Worm (Caenorhabditis elegans) whole organism, L4/young adult: ENCODE results near the gene smz-1.

Experiments
- W03F9.2 ChIP-seq: fragments of 150-350 bp; optimal IDR thresholded peaks from 2 replicates; lab custom pipeline; 2014; ENCODE audit warnings: missing biosample characterization, missing genetic modification characterization
- dao-5 ChIP-seq: sonication (generic microtip); optimal IDR thresholded peaks from 2 replicates; lab custom pipeline; 2016; ENCODE audit warnings: missing genotype, missing genetic modification characterization, moderate library complexity, missing compliant biosample characterization
- him-1 ChIP-seq: sonication (generic microtip); optimal IDR thresholded peaks from 2 replicates; lab custom pipeline; 2016; ENCODE audit warnings: missing genotype, missing genetic modification reagents, missing genetic modification characterization, missing compliant biosample characterization

DNA sequence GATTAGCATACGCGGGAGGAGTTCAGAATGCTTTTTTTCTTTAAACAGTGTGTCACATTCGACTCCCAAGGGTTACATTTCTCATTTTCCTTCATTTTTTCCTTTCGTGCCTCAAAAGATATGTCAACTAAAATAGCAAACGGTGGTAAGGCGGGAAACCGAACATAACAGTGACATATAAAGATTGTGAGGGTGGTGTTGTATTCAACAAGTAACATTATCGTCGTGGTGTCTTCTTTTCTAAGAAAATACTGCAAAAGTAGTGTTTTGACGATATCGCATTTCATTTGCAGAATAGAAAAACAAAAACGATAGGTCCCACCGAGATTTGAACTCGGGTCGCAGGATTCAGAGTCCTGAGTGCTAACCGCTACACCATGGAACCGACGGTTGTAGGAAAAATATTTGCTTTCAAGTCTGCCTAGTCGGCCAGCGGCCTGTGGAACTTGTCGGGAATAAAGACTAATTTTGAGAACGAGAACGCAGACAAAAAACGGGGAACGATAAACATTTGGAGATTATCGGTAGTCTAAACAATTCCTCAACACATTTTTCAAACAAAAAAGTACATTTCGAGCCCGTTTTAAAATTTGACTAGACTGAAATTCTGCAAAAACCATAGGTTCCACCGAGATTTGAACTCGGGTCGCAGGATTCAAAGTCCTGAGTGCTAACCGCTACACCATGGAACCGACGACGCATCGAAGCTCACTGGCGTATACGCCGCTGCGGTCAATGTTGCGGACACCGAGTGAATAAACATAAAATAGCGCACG, 38.0 kb upstream of the smz-1 start:
- no peak for TF ChIP-seq W03F9.2
- no peak for TF ChIP-seq dao-5
- TF ChIP-seq him-1 (tag; lab: Kevin White, UChicago) = no peak
